Worm (Caenorhabditis elegans) whole organism, L3 larva: ENCODE measurements around the gene apt-9.

ENCODE experiments used
- R02D3.7 ChIP-seq: fragments of 150-350 bp; optimal IDR thresholded peaks from 2 replicates; lab custom pipeline; 2014; ENCODE audit warnings: missing biosample characterization, missing genetic modification characterization
- ZK546.5 ChIP-seq: sonication (generic microtip); optimal IDR thresholded peaks from 2 replicates; lab custom pipeline; 2017; ENCODE audit warnings: missing biosample characterization, missing genetic modification characterization
- ama-1 ChIP-seq: fragments of 150-350 bp; optimal IDR thresholded peaks from 2 replicates; lab custom pipeline; 2018
- ceh-16 ChIP-seq: sonication (generic microtip); optimal IDR thresholded peaks from 2 replicates; lab custom pipeline; 2017; ENCODE audit warnings: missing biosample characterization, missing genetic modification characterization
- ceh-9 ChIP-seq: sonication (generic microtip); optimal IDR thresholded peaks from 2 replicates; lab custom pipeline; 2018; ENCODE audit warnings: missing biosample characterization, missing genetic modification characterization
- daf-12 ChIP-seq: fragments of 150-350 bp; optimal IDR thresholded peaks from 2 replicates; lab custom pipeline; 2014; ENCODE audit warnings: missing biosample characterization, missing genetic modification reagents, missing genetic modification characterization
- egl-27 ChIP-seq: sonication (generic microtip); optimal IDR thresholded peaks from 4 replicates; lab custom pipeline; 2017; ENCODE audit warnings: missing biosample characterization, missing genetic modification reagents, missing genetic modification characterization
- egl-5 ChIP-seq: fragments of 150-350 bp; optimal IDR thresholded peaks from 2 replicates; lab custom pipeline; 2017; ENCODE audit warnings: missing biosample characterization, missing genetic modification reagents, missing genetic modification characterization, inconsistent platforms
- elt-2 ChIP-seq: sonication (generic microtip); optimal IDR thresholded peaks from 2 replicates; lab custom pipeline; 2016; ENCODE audit warnings: missing genetic modification reagents, mild to moderate bottlenecking, missing genetic modification characterization, missing compliant biosample characterization
- elt-3 ChIP-seq, 3 experiments: fragments of 150-350 bp in 1 of 3; sonication (generic microtip) in 2 of 3; optimal IDR thresholded peaks; 2 replicates in 2 of 3; 4 replicates in 1 of 3; lab custom pipeline; 2014 to 2017; ENCODE audit warnings: missing biosample characterization in 3 of 3, missing genetic modification characterization in 3 of 3
- eor-1 ChIP-seq, 2 experiments: fragments of 150-350 bp; optimal IDR thresholded peaks; 2 replicates each; lab custom pipeline; 2014 to 2018; ENCODE audit warnings: missing biosample characterization in 2 of 2, missing genetic modification characterization in 2 of 2
- fkh-10 ChIP-seq: sonication (generic microtip); optimal IDR thresholded peaks from 2 replicates; lab custom pipeline; 2017; ENCODE audit warnings: missing biosample characterization, missing genetic modification reagents, missing genetic modification characterization
- fkh-2 ChIP-seq: fragments of 150-350 bp; optimal IDR thresholded peaks from 2 replicates; lab custom pipeline; 2014; ENCODE audit warnings: missing biosample characterization, missing genetic modification reagents, missing genetic modification characterization
- lin-15B ChIP-seq: fragments of 150-350 bp; optimal IDR thresholded peaks from 2 replicates; lab custom pipeline; 2014; ENCODE audit warnings: missing biosample characterization, missing genetic modification characterization
- lin-39 ChIP-seq: fragments of 150-350 bp; optimal IDR thresholded peaks from 2 replicates; lab custom pipeline; 2018; ENCODE audit warnings: missing biosample characterization, missing genetic modification reagents, missing genetic modification characterization
- lsy-12 ChIP-seq: sonication (generic microtip); optimal IDR thresholded peaks from 2 replicates; lab custom pipeline; 2016; ENCODE audit warnings: mild to moderate bottlenecking, missing genetic modification characterization, missing compliant biosample characterization
- mml-1 ChIP-seq: fragments of 150-350 bp; sonication (generic microtip); optimal IDR thresholded peaks from 3 replicates; lab custom pipeline; 2014; ENCODE audit warnings: missing biosample characterization, missing genetic modification characterization
- nfya-1 ChIP-seq: sonication (generic microtip); optimal IDR thresholded peaks from 2 replicates; lab custom pipeline; 2017; ENCODE audit warnings: missing genetic modification characterization, mild to moderate bottlenecking, missing compliant biosample characterization, antibody characterized with exemption, moderate library complexity; ENCODE audit not compliant: insufficient read depth
- nhr-11 ChIP-seq: fragments of 150-350 bp; optimal IDR thresholded peaks from 2 replicates; lab custom pipeline; 2014; ENCODE audit warnings: missing biosample characterization, missing genetic modification characterization
- nhr-12 ChIP-seq: fragments of 150-350 bp; optimal IDR thresholded peaks from 2 replicates; lab custom pipeline; 2014; ENCODE audit warnings: missing biosample characterization, missing genetic modification characterization
- nhr-23 ChIP-seq: fragments of 150-350 bp; optimal IDR thresholded peaks from 2 replicates; lab custom pipeline; 2014; ENCODE audit warnings: missing biosample characterization, missing genetic modification reagents, missing genetic modification characterization
- nhr-237 ChIP-seq: fragments of 150-350 bp; optimal IDR thresholded peaks from 2 replicates; lab custom pipeline; 2014; ENCODE audit warnings: missing biosample characterization, missing genetic modification characterization
- nhr-25 ChIP-seq: sonication (generic microtip); optimal IDR thresholded peaks from 2 replicates; lab custom pipeline; 2017; ENCODE audit warnings: missing biosample characterization, missing genetic modification characterization
- nhr-28 ChIP-seq: fragments of 150-350 bp; optimal IDR thresholded peaks from 2 replicates; lab custom pipeline; 2014; ENCODE audit warnings: missing biosample characterization, missing genetic modification characterization
- nhr-67 ChIP-seq: fragments of 150-350 bp; optimal IDR thresholded peaks from 2 replicates; lab custom pipeline; 2014; ENCODE audit warnings: missing biosample characterization, missing genetic modification characterization
- nhr-76 ChIP-seq: fragments of 150-350 bp; sonication (generic microtip); optimal IDR thresholded peaks from 5 replicates; lab custom pipeline; 2014; ENCODE audit warnings: missing biosample characterization, missing genetic modification characterization
- nhr-77 ChIP-seq: fragments of 150-350 bp; optimal IDR thresholded peaks from 2 replicates; lab custom pipeline; 2014; ENCODE audit warnings: missing biosample characterization, missing genetic modification characterization
- pha-4 ChIP-seq: fragments of 150-350 bp; optimal IDR thresholded peaks from 2 replicates; lab custom pipeline; 2014; ENCODE audit warnings: missing biosample characterization, missing genetic modification reagents, missing genetic modification characterization
- pqm-1 ChIP-seq: fragments of 150-350 bp; optimal IDR thresholded peaks from 2 replicates; lab custom pipeline; 2017; ENCODE audit warnings: missing biosample characterization, missing genetic modification characterization, inconsistent platforms
- sea-2 ChIP-seq: fragments of 150-350 bp; sonication (generic microtip); optimal IDR thresholded peaks from 4 replicates; lab custom pipeline; 2014; ENCODE audit warnings: missing biosample characterization, missing genetic modification reagents, missing genetic modification characterization
- unc-39 ChIP-seq: sonication (generic microtip); optimal IDR thresholded peaks from 4 replicates; lab custom pipeline; 2017; ENCODE audit warnings: missing biosample characterization, missing genetic modification characterization
- unc-62 ChIP-seq: fragments of 150-350 bp; sonication (generic microtip); optimal IDR thresholded peaks from 4 replicates; lab custom pipeline; 2014; ENCODE audit warnings: missing biosample characterization, missing genetic modification reagents, missing genetic modification characterization
- zag-1 ChIP-seq: fragments of 150-350 bp; optimal IDR thresholded peaks from 2 replicates; lab custom pipeline; 2014; ENCODE audit warnings: missing biosample characterization, missing genetic modification characterization
- ztf-11 ChIP-seq: fragments of 150-350 bp; optimal IDR thresholded peaks from 2 replicates; lab custom pipeline; 2014; ENCODE audit warnings: missing biosample characterization, missing genetic modification characterization
- ztf-4 ChIP-seq: fragments of 150-350 bp; optimal IDR thresholded peaks from 2 replicates; lab custom pipeline; 2014; ENCODE audit warnings: missing biosample characterization, missing genetic modification characterization

The apt-9 gene

DNA sequence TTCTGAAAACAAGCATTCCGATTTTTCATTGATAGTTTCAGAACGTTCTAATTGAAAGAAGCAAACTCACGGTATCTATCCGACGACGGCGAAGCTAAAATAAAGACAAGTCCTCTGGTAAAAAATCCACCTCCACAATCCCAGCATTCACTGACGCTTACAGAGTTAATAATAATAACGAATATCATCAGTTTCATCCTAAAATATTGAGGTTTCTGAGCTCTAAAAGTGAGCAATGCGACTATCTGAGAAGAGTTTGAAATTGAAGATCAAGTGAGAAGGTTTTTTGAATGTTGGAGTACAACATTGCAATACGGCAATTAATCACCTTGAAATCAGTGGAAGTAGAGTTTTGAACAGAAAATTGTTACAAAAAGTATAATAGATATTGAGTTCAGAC is 8.2 kb downstream of the apt-9 start, which contains the start of gene W04G3.12:
W04G3.12 (minus strand) TSS at position 311 of the 400 bp plus-strand sequence.
- no peak for TF ChIP-seq nhr-11 (tag; lab: Kevin White, UChicago)
- TF ChIP-seq lin-39 (tag; lab: Kevin White, UChicago): no peak
- TF ChIP-seq sea-2 (GFP tag; lab: Kevin White, UChicago): no peak
- TF ChIP-seq nhr-28 (tag; lab: Kevin White, UChicago): no peak
- TF ChIP-seq unc-39 (tag; lab: Kevin White, UChicago): no peak
- no peak for TF ChIP-seq unc-62
- TF ChIP-seq nhr-77 (tag; lab: Kevin White, UChicago): no peak
- TF ChIP-seq egl-27 (tag; lab: Kevin White, UChicago): no peak
- no peak for TF ChIP-seq ceh-9 (tag; lab: Kevin White, UChicago)
- TF ChIP-seq R02D3.7: no peak
- no peak for TF ChIP-seq nhr-237 (tag; lab: Kevin White, UChicago)
- TF ChIP-seq nhr-76: no peak
- no peak for TF ChIP-seq elt-3 (tag; optimal IDR thresholded peaks at IDR 0.05; lab: Kevin White, UChicago)
- no peak for TF ChIP-seq nhr-67
- TF ChIP-seq daf-12 (tag; lab: Kevin White, UChicago): no peak
- no peak for TF ChIP-seq eor-1 (tag; optimal IDR thresholded peaks at IDR 0.05; lab: Kevin White, UChicago)
- TF ChIP-seq lsy-12 (tag; lab: Kevin White, UChicago): no peak
- no peak for TF ChIP-seq ceh-16

DNA sequence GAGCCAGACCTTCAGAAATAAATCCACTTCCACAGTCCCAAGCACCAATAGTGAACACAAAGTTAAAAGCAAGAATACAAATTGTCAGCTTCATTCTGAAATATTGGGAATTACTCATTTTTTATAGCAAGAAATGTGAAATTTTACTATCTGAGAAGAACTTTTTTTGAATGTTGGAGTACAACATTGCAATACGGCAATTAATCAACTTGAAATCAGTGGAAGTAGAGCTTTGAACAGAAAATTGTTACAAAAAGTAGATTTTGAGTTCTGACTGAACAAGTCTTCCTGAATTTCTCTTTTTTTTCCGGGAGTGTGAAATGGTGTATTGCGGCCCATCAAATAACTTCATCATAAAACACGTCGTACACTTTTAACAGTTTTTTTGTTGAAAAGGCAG is 9.8 kb downstream of the apt-9 start, which contains the start of gene W04G3.10:
W04G3.10 (minus strand) TSS at position 101 of the 400 bp plus-strand sequence.
- TF ChIP-seq pqm-1 (tag; lab: Kevin White, UChicago) (no peak), ceh-9 (tag; lab: Kevin White, UChicago) (no peak), lin-15B (tag; lab: Kevin White, UChicago) (no peak), R02D3.7 (no peak), nhr-11 (tag; lab: Kevin White, UChicago) (no peak), ztf-11 (tag; lab: Kevin White, UChicago) (no peak), ama-1 (no peak)

DNA sequence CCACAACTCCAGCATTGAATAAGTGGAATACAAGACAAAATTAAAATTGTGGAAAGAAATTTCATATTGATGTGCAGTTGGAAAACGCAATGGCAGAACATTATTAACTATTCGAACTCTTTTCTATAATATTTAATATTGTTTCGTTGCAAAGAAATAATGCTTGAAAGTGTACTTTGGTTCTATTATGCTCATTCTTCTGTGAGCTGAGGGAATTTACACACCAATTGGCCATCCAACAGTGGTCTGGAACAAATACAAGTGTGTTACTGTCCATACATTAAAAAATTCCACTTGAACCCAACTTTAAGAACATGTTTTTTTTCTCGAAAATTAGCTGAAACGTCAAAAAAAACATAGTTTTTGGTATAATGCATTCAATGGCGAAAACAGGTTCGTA is 11.3 kb downstream of the apt-9 start, which contains the start of gene W04G3.13:
W04G3.13 (minus strand) TSS at position 101 of the 400 bp plus-strand sequence.
- TF ChIP-seq elt-3 (tag; optimal IDR thresholded peaks at IDR 0.05; lab: Kevin White, UChicago) (no peak), unc-62 (no peak), nhr-76 (no peak), fkh-2 (tag; lab: Kevin White, UChicago) (no peak), egl-5 (tag; lab: Kevin White, UChicago) (no peak), ceh-9 (tag; lab: Kevin White, UChicago) (no peak), ztf-4 (tag; lab: Kevin White, UChicago) (no peak), fkh-10 (GFP tag; lab: Kevin White, UChicago) (no peak)
- TF ChIP-seq, all 47 proteins: peak for 0

DNA sequence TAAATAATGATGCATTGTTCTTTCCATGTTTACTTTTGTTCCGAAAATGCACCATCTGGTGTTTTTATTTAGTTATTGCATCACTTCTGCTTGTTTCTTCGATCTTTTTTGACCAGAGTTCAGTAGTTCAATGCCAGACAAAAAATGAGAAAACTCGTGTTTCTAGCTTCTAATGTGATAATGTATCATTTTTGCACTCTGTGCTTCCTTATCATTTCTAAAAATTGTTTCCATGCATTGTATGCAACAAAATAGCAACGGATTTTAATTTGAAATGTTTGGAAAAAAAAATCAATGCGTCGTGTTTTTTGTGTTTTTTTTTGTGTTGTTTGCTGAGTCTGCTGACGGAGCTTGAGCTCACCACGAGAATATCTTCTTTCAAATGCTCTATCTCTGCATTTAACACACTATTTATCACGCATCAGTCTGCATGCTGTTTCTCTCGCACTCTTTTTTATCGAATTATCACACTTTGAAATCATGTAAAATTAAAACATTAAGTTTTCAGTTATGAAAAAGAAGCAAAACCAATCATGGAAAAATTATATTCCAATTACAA is 11.9 kb downstream of the apt-9 start, which contains the start of gene sulp-7:
sulp-7 (plus strand) TSS at position 509 of the 559 bp plus-strand sequence.
- TF ChIP-seq pha-4 (peak; percentile 23), egl-27 (tag; lab: Kevin White, UChicago) (no peak), ceh-9 (tag; lab: Kevin White, UChicago) (no peak), elt-2 (tag; lab: Kevin White, UChicago) (peak; percentile 57), nhr-11 (tag; lab: Kevin White, UChicago) (no peak), lin-39 (tag; lab: Kevin White, UChicago) (no peak), ZK546.5 (tag; lab: Kevin White, UChicago) (no peak), mml-1 (no peak), ama-1 (no peak), nfya-1 (tag; lab: Kevin White, UChicago) (peak; percentile 19), unc-62 (no peak), unc-39 (tag; lab: Kevin White, UChicago) (no peak), ztf-11 (tag; lab: Kevin White, UChicago) (no peak), nhr-77 (tag; lab: Kevin White, UChicago) (no peak), pqm-1 (tag; lab: Kevin White, UChicago) (peak; percentile 42), zag-1 (tag; lab: Kevin White, UChicago) (no peak), sea-2 (GFP tag; lab: Kevin White, UChicago) (no peak)
- TF ChIP-seq, all 47 proteins: peak for 4

DNA sequence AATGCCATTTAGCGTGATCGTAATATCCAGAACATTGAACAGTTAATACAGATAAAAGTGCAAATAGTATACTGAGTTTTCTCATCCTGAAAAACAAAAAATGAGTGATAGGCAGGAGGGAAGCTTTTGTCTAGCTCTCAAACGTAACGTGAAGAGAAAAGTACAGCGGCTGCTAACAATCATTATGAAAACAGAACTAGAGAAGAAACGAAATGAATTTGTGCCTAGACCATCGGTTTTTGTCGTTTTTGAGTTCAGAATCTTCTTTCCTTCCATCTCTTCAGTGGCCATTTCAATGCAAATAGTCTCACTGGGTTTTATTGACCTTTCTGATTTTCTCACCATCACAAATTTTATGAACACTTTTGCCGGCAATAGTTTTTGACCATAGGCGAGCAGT is 16.8 kb downstream of the apt-9 start, which contains the start of gene W04G3.7:
W04G3.7 (minus strand) TSS at position 101 of the 400 bp plus-strand sequence.
- TF ChIP-seq eor-1 (tag; optimal IDR thresholded peaks at IDR 0.05; lab: Kevin White, UChicago): no peak
- TF ChIP-seq nfya-1 (tag; lab: Kevin White, UChicago): no peak
- no peak for TF ChIP-seq R02D3.7
- no peak for TF ChIP-seq nhr-12 (tag; lab: Kevin White, UChicago)
- TF ChIP-seq nhr-11 (tag; lab: Kevin White, UChicago): no peak
- no peak for TF ChIP-seq fkh-10 (GFP tag; lab: Kevin White, UChicago)
- no peak for TF ChIP-seq nhr-25 (tag; lab: Kevin White, UChicago)
- TF ChIP-seq egl-5 (tag; lab: Kevin White, UChicago): no peak
- TF ChIP-seq nhr-23 (tag; lab: Kevin White, UChicago): no peak
- no peak for TF ChIP-seq nhr-76
- no peak for TF ChIP-seq ZK546.5 (tag; lab: Kevin White, UChicago)
- no peak for TF ChIP-seq elt-3 (tag; optimal IDR thresholded peaks at IDR 0.05; lab: Kevin White, UChicago)
- TF ChIP-seq ztf-4 (tag; lab: Kevin White, UChicago): no peak
- no peak for TF ChIP-seq lin-39 (tag; lab: Kevin White, UChicago)
- no peak for TF ChIP-seq mml-1
- TF ChIP-seq unc-62: no peak
- TF ChIP-seq egl-27 (tag; lab: Kevin White, UChicago): no peak
- TF ChIP-seq ama-1: no peak
